Worm (Caenorhabditis elegans): ENCODE measurements around the gene gldi-8.
A peak's percentile ranks its signal among the peaks of the same experiment; 100 is the strongest.

The gldi-8 gene

DNA sequence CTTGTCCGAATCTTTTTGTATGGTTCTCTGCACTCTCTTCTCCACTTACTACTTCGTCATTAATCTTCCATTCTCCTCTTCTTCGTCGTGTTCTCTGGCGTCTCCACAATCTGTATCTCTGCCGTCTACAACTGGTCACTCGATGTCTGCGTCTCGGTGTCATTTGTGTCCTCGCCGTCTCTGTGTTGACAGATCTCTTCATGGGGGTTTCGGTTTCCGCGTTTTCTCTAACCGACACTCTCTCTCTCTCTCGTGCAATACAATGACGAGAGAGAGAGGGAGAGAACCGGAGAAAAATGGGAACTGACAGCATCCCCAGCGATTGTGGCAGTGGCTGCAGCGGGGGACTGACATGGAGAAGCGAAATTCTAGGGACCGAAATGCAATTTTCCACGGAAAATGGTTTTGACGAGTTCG lies 13.0 kb upstream of the gldi-8 start (continued):
- TF ChIP-seq ZK546.5 (tag; optimal IDR thresholded peaks at IDR 0.05) (peak; percentile 45), ceh-16 (tag; optimal IDR thresholded peaks at IDR 0.05) (peak; percentile 73), nhr-28 (tag; optimal IDR thresholded peaks at IDR 0.05) (peak; percentile 84), mml-1 (tag; optimal IDR thresholded peaks at IDR 0.05) (no peak), ceh-82 (tag; optimal IDR thresholded peaks at IDR 0.05) (peak; percentile 93), tbx-2 (tag; optimal IDR thresholded peaks at IDR 0.05) (peak; percentile 95), snpc-4 (tag; optimal IDR thresholded peaks at IDR 0.05) (peak; percentile 75), egl-5 (tag; optimal IDR thresholded peaks at IDR 0.05) (peak; percentile 99), ceh-9 (tag; optimal IDR thresholded peaks at IDR 0.05) (no peak), nhr-237 (tag; optimal IDR thresholded peaks at IDR 0.05) (no peak), ceh-28 (tag; optimal IDR thresholded peaks at IDR 0.05) (peak; percentile 97), nfya-1 (tag; optimal IDR thresholded peaks at IDR 0.05; ENCODE audit: insufficient read depth) (peak; percentile 99), fkh-10 (GFP tag; optimal IDR thresholded peaks at IDR 0.05) (peak; percentile 98), elt-1 (tag; optimal IDR thresholded peaks at IDR 0.05) (peak; percentile 95), unc-39 (tag; optimal IDR thresholded peaks at IDR 0.05) (no peak), lin-39 (tag; optimal IDR thresholded peaks at IDR 0.05) (peak; percentile 95), nhr-67 (tag; optimal IDR thresholded peaks at IDR 0.05) (peak; percentile 27), jun-1 (tag; optimal IDR thresholded peaks at IDR 0.05) (peak; percentile 99), fkh-2 (tag; optimal IDR thresholded peaks at IDR 0.05) (peak; percentile 61), ama-1 (optimal IDR thresholded peaks at IDR 0.05) (peak; percentile 97), aly-2 (tag; optimal IDR thresholded peaks at IDR 0.05) (peak; percentile 35), hmg-11 (tag; optimal IDR thresholded peaks at IDR 0.05) (peak; percentile 99), lsy-12 (tag; optimal IDR thresholded peaks at IDR 0.05) (peak; percentile 96), nhr-11 (tag; optimal IDR thresholded peaks at IDR 0.05) (peak; percentile 96)

ce11 chrIII:12611414-12611813 lies 11.9 kb upstream of the gldi-8 start:
- TF ChIP-seq eor-1 (tag; optimal IDR thresholded peaks at IDR 0.05) (no peak), tbx-2 (tag; optimal IDR thresholded peaks at IDR 0.05) (no peak), R02D3.7 (tag; optimal IDR thresholded peaks at IDR 0.05) (no peak), snpc-4 (tag; optimal IDR thresholded peaks at IDR 0.05) (no peak), nhr-12 (tag; optimal IDR thresholded peaks at IDR 0.05) (no peak), ama-1 (optimal IDR thresholded peaks at IDR 0.05) (no peak), nhr-77 (tag; optimal IDR thresholded peaks at IDR 0.05) (no peak), egl-27 (tag; optimal IDR thresholded peaks at IDR 0.05) (no peak), mdl-1 (tag; optimal IDR thresholded peaks at IDR 0.05) (no peak), ZK546.5 (tag; optimal IDR thresholded peaks at IDR 0.05) (no peak), fos-1 (tag; optimal IDR thresholded peaks at IDR 0.05) (no peak), ceh-16 (tag; optimal IDR thresholded peaks at IDR 0.05) (no peak), ztf-4 (tag; optimal IDR thresholded peaks at IDR 0.05) (no peak)

ce11 chrIII:12609410-12609809 lies 9.9 kb upstream of the gldi-8 start:
- TF ChIP-seq ceh-28 (tag; optimal IDR thresholded peaks at IDR 0.05) (no peak), ztf-11 (tag; optimal IDR thresholded peaks at IDR 0.05) (no peak), lin-39 (tag; optimal IDR thresholded peaks at IDR 0.05) (no peak), nhr-43 (tag; optimal IDR thresholded peaks at IDR 0.05; ENCODE audit: poor library complexity, severe bottlenecking) (no peak), pha-4 (tag; optimal IDR thresholded peaks at IDR 0.05) (no peak), ceh-16 (tag; optimal IDR thresholded peaks at IDR 0.05) (no peak), ama-1 (optimal IDR thresholded peaks at IDR 0.05) (peak; percentile 69), hmg-11 (tag; optimal IDR thresholded peaks at IDR 0.05) (no peak)

- TF ChIP-seq ceh-16 (tag; optimal IDR thresholded peaks at IDR 0.05) (no peak), unc-62 (GFP tag; optimal IDR thresholded peaks at IDR 0.05) (no peak), ceh-9 (tag; optimal IDR thresholded peaks at IDR 0.05) (no peak), eor-1 (tag; optimal IDR thresholded peaks at IDR 0.05) (no peak), pqm-1 (tag; optimal IDR thresholded peaks at IDR 0.05) (no peak), unc-39 (tag; optimal IDR thresholded peaks at IDR 0.05) (no peak), nfya-1 (tag; optimal IDR thresholded peaks at IDR 0.05; ENCODE audit: insufficient read depth) (no peak), R02D3.7 (tag; optimal IDR thresholded peaks at IDR 0.05) (no peak), nhr-237 (tag; optimal IDR thresholded peaks at IDR 0.05) (no peak), aly-2 (tag; optimal IDR thresholded peaks at IDR 0.05) (no peak), lin-39 (tag; optimal IDR thresholded peaks at IDR 0.05) (no peak), nhr-11 (tag; optimal IDR thresholded peaks at IDR 0.05) (no peak)
Observed at ce11 chrIII:12608989-12609388, 9.5 kb upstream of the gldi-8 start, which contains the start of gene Y111B2A.12. TSS of gene Y111B2A.12 (plus strand) at chrIII:12609289.

Data from whole organism, L3 larva.